Fruit fly (Drosophila melanogaster) whole organism, embryonic: ENCODE measurements around the gene CycE.

Source experiments
- Abd-B ChIP-seq: fragments of 200-800 bp; sonication (Bioruptor generic); optimal IDR thresholded peaks from 2 replicates; lab custom pipeline; 2018; ENCODE audit warnings: missing biosample characterization, mild to moderate bottlenecking, missing genetic modification characterization, moderate library complexity
- Bteb2 ChIP-seq: fragments of 200-800 bp; sonication (Bioruptor generic); optimal IDR thresholded peaks from 2 replicates; lab custom pipeline; 2016; ENCODE audit warnings: missing biosample characterization, missing genetic modification characterization
- CG11456 ChIP-seq: fragments of 200-800 bp; sonication (Bioruptor generic); IDR thresholded peaks from 3 replicates; pipeline ENCODE4 v1.3.6; 2022; ENCODE audit warnings: missing biosample characterization, missing genetic modification characterization
- CG12104 ChIP-seq: fragments of 200-800 bp; sonication (Bioruptor generic); optimal IDR thresholded peaks from 3 replicates; lab custom pipeline; 2016; ENCODE audit warnings: missing biosample characterization, missing genetic modification characterization
- CG12299 ChIP-seq: fragments of 200-800 bp; sonication (Bioruptor generic); optimal IDR thresholded peaks from 2 replicates; lab custom pipeline; 2018; ENCODE audit warnings: missing biosample characterization, mild to moderate bottlenecking, missing genetic modification characterization
- CG12391 ChIP-seq: fragments of 200-800 bp; sonication (Bioruptor generic); optimal IDR thresholded peaks from 3 replicates; lab custom pipeline; 2018; ENCODE audit warnings: missing biosample characterization, mild to moderate bottlenecking, missing genetic modification characterization, moderate library complexity
- CG13296 ChIP-seq: fragments of 200-800 bp; sonication (Bioruptor generic); optimal IDR thresholded peaks from 3 replicates; lab custom pipeline; 2018; ENCODE audit warnings: missing biosample characterization, mild to moderate bottlenecking, missing genetic modification characterization
- CG13424 ChIP-seq: fragments of 200-800 bp; sonication (Bioruptor generic); optimal IDR thresholded peaks from 2 replicates; lab custom pipeline; 2019; ENCODE audit warnings: missing biosample characterization, mild to moderate bottlenecking, missing genetic modification characterization, moderate library complexity
- CG14050 ChIP-seq: fragments of 200-800 bp; sonication (Bioruptor generic); IDR thresholded peaks from 3 replicates; pipeline ENCODE4 v1.3.6; 2022; ENCODE audit warnings: missing biosample characterization, missing genetic modification characterization
- CG14441 ChIP-seq: fragments of 200-800 bp; sonication (Bioruptor generic); IDR thresholded peaks from 2 replicates; pipeline ENCODE4 v1.3.6; 2022; ENCODE audit warnings: missing biosample characterization, missing genetic modification characterization
- CG15269 ChIP-seq: fragments of 200-800 bp; sonication (Bioruptor generic); optimal IDR thresholded peaks from 2 replicates; lab custom pipeline; 2018; ENCODE audit warnings: missing biosample characterization, mild to moderate bottlenecking, missing genetic modification characterization, moderate library complexity
- CG15479 ChIP-seq: fragments of 200-800 bp; sonication (Bioruptor generic); optimal IDR thresholded peaks from 3 replicates; lab custom pipeline; 2019; ENCODE audit warnings: missing biosample characterization, mild to moderate bottlenecking, missing genetic modification characterization, moderate library complexity
- CG1602 ChIP-seq: fragments of 200-800 bp; sonication (Bioruptor generic); optimal IDR thresholded peaks from 3 replicates; lab custom pipeline; 2016; ENCODE audit warnings: missing biosample characterization, missing genetic modification characterization
- CG17802 ChIP-seq: fragments of 200-800 bp; sonication (Bioruptor generic); optimal IDR thresholded peaks from 2 replicates; lab custom pipeline; 2018; ENCODE audit warnings: missing biosample characterization, mild to moderate bottlenecking, missing genetic modification characterization, moderate library complexity
- CG31388 ChIP-seq: fragments of 200-800 bp; sonication (Bioruptor generic); optimal IDR thresholded peaks from 2 replicates; lab custom pipeline; 2016; ENCODE audit warnings: missing biosample characterization, missing genetic modification characterization
- CG32532 ChIP-seq: fragments of 200-800 bp; sonication (Bioruptor generic); IDR thresholded peaks from 2 replicates; pipeline ENCODE4 v1.3.6; 2022; ENCODE audit warnings: missing biosample characterization, missing genetic modification characterization
- CG33213 ChIP-seq: fragments of 200-800 bp; sonication (Bioruptor generic); optimal IDR thresholded peaks from 3 replicates; lab custom pipeline; 2016; ENCODE audit warnings: missing biosample characterization, missing genetic modification characterization
- CG4404 ChIP-seq: fragments of 200-800 bp; sonication (Bioruptor generic); IDR thresholded peaks from 2 replicates; pipeline ENCODE4 v1.3.6; 2022; ENCODE audit warnings: missing biosample characterization, missing genetic modification characterization
- CG6689 ChIP-seq: fragments of 200-800 bp; sonication (Bioruptor generic); IDR thresholded peaks from 2 replicates; pipeline ENCODE4 v1.3.6; 2022; ENCODE audit warnings: missing biosample characterization, missing genetic modification characterization
- CG7271 ChIP-seq: fragments of 200-800 bp; sonication (Bioruptor generic); optimal IDR thresholded peaks from 2 replicates; lab custom pipeline; 2018; ENCODE audit warnings: missing biosample characterization, mild to moderate bottlenecking, missing genetic modification characterization, moderate library complexity
- CG7786 ChIP-seq: fragments of 200-800 bp; sonication (Bioruptor generic); optimal IDR thresholded peaks from 2 replicates; lab custom pipeline; 2016; ENCODE audit warnings: missing biosample characterization, missing genetic modification characterization
- Dad ChIP-seq: fragments of 200-800 bp; sonication (Bioruptor generic); optimal IDR thresholded peaks from 3 replicates; lab custom pipeline; 2016; ENCODE audit warnings: missing biosample characterization, missing genetic modification characterization
- Dip2 ChIP-seq: fragments of 200-800 bp; sonication (Bioruptor generic); IDR thresholded peaks from 2 replicates; pipeline ENCODE4 v1.3.6; 2022; ENCODE audit warnings: missing biosample characterization, missing genetic modification characterization
- E2f1 ChIP-seq: fragments of 200-800 bp; sonication (Bioruptor generic); IDR thresholded peaks from 2 replicates; pipeline ENCODE4 v1.3.6; 2022; ENCODE audit warnings: missing biosample characterization, missing genetic modification characterization
- Hr39 ChIP-seq: fragments of >200 bp; optimal IDR thresholded peaks from 2 replicates; lab custom pipeline; 2017
- MBD-R2 ChIP-seq: fragments of 200-800 bp; sonication (Bioruptor generic); IDR thresholded peaks from 2 replicates; pipeline ENCODE4 v1.3.6; 2022; ENCODE audit warnings: missing biosample characterization, missing genetic modification characterization
- NC2β ChIP-seq: fragments of 200-800 bp; sonication (Bioruptor generic); optimal IDR thresholded peaks from 2 replicates; lab custom pipeline; 2016; ENCODE audit warnings: missing biosample characterization, missing genetic modification characterization
- Poxn ChIP-seq: fragments of 200-800 bp; sonication (Bioruptor generic); IDR thresholded peaks from 2 replicates; pipeline ENCODE4 v1.3.6; 2022; ENCODE audit warnings: missing biosample characterization, missing genetic modification characterization
- Ptx1 ChIP-seq: fragments of 200-800 bp; sonication (Bioruptor generic); IDR thresholded peaks from 2 replicates; pipeline ENCODE4 v1.3.6; 2022; ENCODE audit warnings: missing biosample characterization, missing genetic modification characterization
- Sox102F ChIP-seq: fragments of 200-800 bp; sonication (Bioruptor generic); optimal IDR thresholded peaks from 2 replicates; lab custom pipeline; 2018; ENCODE audit warnings: missing biosample characterization, mild to moderate bottlenecking, missing genetic modification characterization, moderate library complexity
- Sry-β ChIP-seq: fragments of 200-800 bp; sonication (Bioruptor generic); optimal IDR thresholded peaks from 2 replicates; lab custom pipeline; 2018; ENCODE audit warnings: missing biosample characterization, mild to moderate bottlenecking, missing genetic modification characterization, moderate library complexity
- ash1 ChIP-seq: fragments of 200-800 bp; sonication (Bioruptor generic); optimal IDR thresholded peaks from 2 replicates; lab custom pipeline; 2018; ENCODE audit warnings: missing biosample characterization, mild to moderate bottlenecking, missing genetic modification characterization
- ato ChIP-seq: fragments of 200-800 bp; sonication (Bioruptor generic); IDR thresholded peaks from 2 replicates; pipeline ENCODE4 v1.3.6; 2022; ENCODE audit warnings: missing biosample characterization, missing genetic modification characterization; ENCODE audit not compliant: partially characterized antibody
- bcd ChIP-seq: fragments of 200-800 bp; sonication (Bioruptor generic); optimal IDR thresholded peaks from 2 replicates; lab custom pipeline; 2017; ENCODE audit warnings: missing biosample characterization, mild to moderate bottlenecking, missing genetic modification characterization
- fu2 ChIP-seq: fragments of 200-800 bp; sonication (Bioruptor generic); optimal IDR thresholded peaks from 2 replicates; lab custom pipeline; 2016; ENCODE audit warnings: missing biosample characterization, missing genetic modification characterization
- gcm2 ChIP-seq: fragments of 200-800 bp; sonication (Bioruptor generic); optimal IDR thresholded peaks from 2 replicates; lab custom pipeline; 2016; ENCODE audit warnings: missing biosample characterization, missing genetic modification characterization
- gem ChIP-seq: fragments of 200-800 bp; sonication (Bioruptor generic); optimal IDR thresholded peaks from 2 replicates; lab custom pipeline; 2019; ENCODE audit warnings: missing biosample characterization, mild to moderate bottlenecking, missing genetic modification characterization, moderate library complexity
- gfzf ChIP-seq: fragments of 200-800 bp; sonication (Bioruptor generic); optimal IDR thresholded peaks from 2 replicates; lab custom pipeline; 2016; ENCODE audit warnings: missing biosample characterization, mild to moderate bottlenecking, missing genetic modification characterization, moderate library complexity
- grn ChIP-seq: fragments of 200-800 bp; sonication (Bioruptor generic); optimal IDR thresholded peaks from 3 replicates; lab custom pipeline; 2017; ENCODE audit warnings: missing biosample characterization, missing genetic modification characterization
- hkb ChIP-seq, 2 experiments: fragments of 200-800 bp in 1 of 2; fragments of >200 bp in 1 of 2; sonication (Bioruptor generic) in 1 of 2; IDR thresholded peaks in 1 of 2; optimal IDR thresholded peaks in 1 of 2; 2 replicates each; pipeline versions ENCODE4 v1.3.6 to Lab custom; 2017 to 2022; ENCODE audit warnings: missing biosample characterization in 1 of 2, missing genetic modification characterization in 1 of 2
- lab ChIP-seq: fragments of 200-800 bp; sonication (Bioruptor generic); optimal IDR thresholded peaks from 3 replicates; lab custom pipeline; 2017; ENCODE audit warnings: missing biosample characterization, missing genetic modification characterization, mild to moderate bottlenecking, moderate library complexity, missing genetic modification reagents
- lola ChIP-seq, 3 experiments: fragments of >200 bp in 2 of 3; fragments of 200-800 bp in 1 of 3; sonication (Bioruptor generic) in 1 of 3; optimal IDR thresholded peaks; 2 replicates each; lab custom pipeline; 2017 to 2019; ENCODE audit warnings: missing biosample characterization in 3 of 3, missing genetic modification characterization in 3 of 3, mild to moderate bottlenecking in 1 of 3, moderate library complexity in 1 of 3
- maf-S ChIP-seq: fragments of 200-800 bp; sonication (Bioruptor generic); optimal IDR thresholded peaks from 2 replicates; lab custom pipeline; 2016; ENCODE audit warnings: missing biosample characterization, missing genetic modification characterization
- mirr ChIP-seq: fragments of 200-800 bp; sonication (Bioruptor generic); optimal IDR thresholded peaks from 3 replicates; lab custom pipeline; 2018; ENCODE audit warnings: missing biosample characterization, mild to moderate bottlenecking, missing genetic modification characterization
- row ChIP-seq: fragments of 200-800 bp; sonication (Bioruptor generic); IDR thresholded peaks from 3 replicates; pipeline ENCODE4 v1.3.6; 2022; ENCODE audit warnings: missing biosample characterization, missing genetic modification characterization
- sc ChIP-seq, 3 experiments: fragments of >200 bp in 2 of 3; fragments of 200-800 bp in 1 of 3; sonication (Bioruptor generic) in 1 of 3; optimal IDR thresholded peaks; 2 replicates in 2 of 3; 3 replicates in 1 of 3; lab custom pipeline; 2017; ENCODE audit warnings: mild to moderate bottlenecking in 1 of 3, missing biosample characterization in 1 of 3, missing genetic modification characterization in 1 of 3, missing genetic modification reagents in 1 of 3
- tin ChIP-seq: fragments of 200-800 bp; sonication (Bioruptor generic); optimal IDR thresholded peaks from 3 replicates; lab custom pipeline; 2016; ENCODE audit warnings: missing biosample characterization, missing genetic modification characterization
- wdn ChIP-seq: fragments of 200-800 bp; sonication (Bioruptor generic); IDR thresholded peaks from 2 replicates; pipeline ENCODE4 v1.3.6; 2022; ENCODE audit warnings: missing biosample characterization, missing genetic modification characterization

CycE gene

dm6 chr2L:15746600-15747393 lies 1.2 kb downstream of the CycE start (continued):
- TF ChIP-seq gcm2 (GFP tag; lab: Kevin White, UChicago): peak; percentile 32
- peak; percentile 10 for TF ChIP-seq mirr (GFP tag; lab: Kevin White, UChicago)
- TF ChIP-seq CG14441 (GFP tag; lab: Robert Waterston, UW): peak; percentile 72; the same call in 1 of the 2 replicates
- TF ChIP-seq grn (GFP tag; lab: Kevin White, UChicago): no peak
- TF ChIP-seq MBD-R2 (GFP tag; lab: Robert Waterston, UW): peak; percentile 65
- peak in 1 of 3 experiments; percentile 98 for TF ChIP-seq lola (GFP tag; optimal IDR thresholded peaks at IDR 0.05; lab: Kevin White, UChicago)
- TF ChIP-seq CG1602 (GFP tag; lab: Kevin White, UChicago): peak; percentile 86
- TF ChIP-seq Poxn (GFP tag; lab: Robert Waterston, UW): no peak
- TF ChIP-seq Abd-B (GFP tag; lab: Kevin White, UChicago): peak; percentile 91
- TF ChIP-seq Sox102F (GFP tag; lab: Kevin White, UChicago): peak; percentile 93
- TF ChIP-seq Bteb2 (GFP tag; lab: Kevin White, UChicago): peak; percentile 5
- peak; percentile 62; the same call in 2 of the 3 replicates for TF ChIP-seq CG14050
- peak; percentile 92 for TF ChIP-seq bcd (GFP tag; lab: Kevin White, UChicago)
- TF ChIP-seq NC2β (GFP tag; lab: Kevin White, UChicago): no peak
- TF ChIP-seq CG31388 (GFP tag; lab: Kevin White, UChicago): peak; percentile 72
- peak; percentile 88 for TF ChIP-seq CG12299
- no peak for TF ChIP-seq sc (optimal IDR thresholded peaks at IDR 0.05; lab: Kevin White, UChicago)
- peak; percentile 93 for TF ChIP-seq sc (GFP tag; optimal IDR thresholded peaks at IDR 0.05; lab: Kevin White, UChicago)
- peak; percentile 92 for TF ChIP-seq CG13296
- peak; percentile 87 for TF ChIP-seq Ptx1 (GFP tag; lab: Robert Waterston, UW)
- TF ChIP-seq gfzf (GFP tag; lab: Kevin White, UChicago): no peak
- TF ChIP-seq CG11456: peak; percentile 73; the same call in 2 of the 3 replicates
- TF ChIP-seq CG13424 (tag; lab: Kevin White, UChicago): peak; percentile 97
- peak; percentile 25 for TF ChIP-seq Sry-β (GFP tag; lab: Kevin White, UChicago)
- no peak for TF ChIP-seq hkb (optimal IDR thresholded peaks at IDR 0.05; lab: Kevin White, UChicago)
- TF ChIP-seq hkb (GFP tag; IDR thresholded peaks at IDR 0.05; lab: Robert Waterston, UW): peak; percentile 76
- no peak for TF ChIP-seq ato (GFP tag; lab: Robert Waterston, UW)
- 0 out of 2 replicates have a peak, but pooled peaks have one; percentile 52 for TF ChIP-seq wdn (GFP tag; lab: Robert Waterston, UW)
- TF ChIP-seq row: peak; percentile 89
- TF ChIP-seq fu2 (GFP tag; lab: Kevin White, UChicago): peak; percentile 4
- TF ChIP-seq CG6689 (GFP tag; lab: Robert Waterston, UW): peak; percentile 92
- no peak for TF ChIP-seq ash1 (GFP tag; lab: Kevin White, UChicago)
- TF ChIP-seq maf-S (GFP tag; lab: Kevin White, UChicago): no peak
- peak; percentile 88 for TF ChIP-seq tin
- peak; percentile 95 for TF ChIP-seq CG12391
- peak; percentile 32 for TF ChIP-seq CG17802 (tag; lab: Kevin White, UChicago)
- no peak for TF ChIP-seq CG15479 (GFP tag; lab: Kevin White, UChicago)
- peak; percentile 97 for TF ChIP-seq gem (tag; lab: Kevin White, UChicago)
- peak; percentile 94 for TF ChIP-seq CG15269 (tag; lab: Kevin White, UChicago)
- peak; percentile 94 for TF ChIP-seq CG12104 (GFP tag; lab: Kevin White, UChicago)
- peak; percentile 84 for TF ChIP-seq CG32532 (GFP tag; lab: Robert Waterston, UW)
- no peak for TF ChIP-seq CG33213 (GFP tag; lab: Kevin White, UChicago)
- TF ChIP-seq Dad (GFP tag; lab: Kevin White, UChicago): peak; percentile 11
- no peak for TF ChIP-seq CG7786
- TF ChIP-seq Hr39 (lab: Kevin White, UChicago): no peak
- TF ChIP-seq CG4404 (GFP tag; lab: Robert Waterston, UW): no peak; the same call in none of the 2 replicates
- TF ChIP-seq E2f1 (GFP tag; lab: Robert Waterston, UW): peak; percentile 39; the same call in 1 of the 2 replicates
- no peak for TF ChIP-seq Dip2 (GFP tag; lab: Robert Waterston, UW)
- TF ChIP-seq lab (GFP tag; lab: Kevin White, UChicago): peak; percentile 88
- TF ChIP-seq CG7271: peak; percentile 81
